Worm (Caenorhabditis elegans) whole organism, young adult: ENCODE data around the gene lin-9.

Experiments
- B0019.2 ChIP-seq: fragments of 200-800 bp; sonication (Bioruptor generic); conservative IDR thresholded peaks from 2 replicates; pipeline ENCODE4 v1.3.6; 2022; ENCODE audit warnings: missing genetic modification reagents, missing genetic modification characterization, missing compliant biosample characterization
- B0261.1 ChIP-seq: sonication (generic microtip); optimal IDR thresholded peaks from 2 replicates; lab custom pipeline; 2016; ENCODE audit warnings: mild to moderate bottlenecking, missing genetic modification characterization, moderate library complexity, missing compliant biosample characterization
- C06A6.2 ChIP-seq: fragments of 200-800 bp; sonication (Bioruptor generic); conservative IDR thresholded peaks from 2 replicates; pipeline ENCODE4 v1.3.6; 2022; ENCODE audit warnings: missing genetic modification characterization, missing compliant biosample characterization
- F22D6.2 ChIP-seq: sonication (generic microtip); optimal IDR thresholded peaks from 2 replicates; lab custom pipeline; 2016; ENCODE audit warnings: mild to moderate bottlenecking, missing genetic modification characterization, missing compliant biosample characterization
- F49E8.2 ChIP-seq: sonication (generic microtip); optimal IDR thresholded peaks from 3 replicates; lab custom pipeline; 2017; ENCODE audit warnings: missing genetic modification characterization, mild to moderate bottlenecking, missing compliant biosample characterization, antibody characterized with exemption, moderate library complexity; ENCODE audit not compliant: insufficient read depth
- K11D2.4 ChIP-seq: fragments of 200-800 bp; sonication (Bioruptor generic); IDR thresholded peaks from 2 replicates; pipeline ENCODE4 v1.3.6; 2022; ENCODE audit warnings: missing genetic modification reagents, missing genetic modification characterization, missing compliant biosample characterization
- T26A5.8 ChIP-seq: sonication (generic microtip); optimal IDR thresholded peaks from 2 replicates; lab custom pipeline; 2016; ENCODE audit warnings: missing genetic modification characterization, missing compliant biosample characterization
- Y79H2A.3 ChIP-seq: fragments of 200-800 bp; sonication (Bioruptor generic); conservative IDR thresholded peaks from 2 replicates; pipeline ENCODE4 v1.3.6; 2022; ENCODE audit warnings: missing genetic modification reagents, missing genetic modification characterization, missing compliant biosample characterization
- ama-1 ChIP-seq, 3 experiments: fragments of 150-350 bp in 1 of 3; sonication (generic microtip) in 2 of 3; optimal IDR thresholded peaks; 2 replicates each; lab custom pipeline; 2014 to 2018; ENCODE audit warnings: missing biosample characterization in 2 of 3, missing genetic modification characterization in 2 of 3, missing genetic modification reagents in 2 of 3
- athp-1 ChIP-seq: sonication (generic microtip); optimal IDR thresholded peaks from 2 replicates; lab custom pipeline; 2017; ENCODE audit warnings: mild to moderate bottlenecking, missing genetic modification characterization, missing compliant biosample characterization
- attf-6 ChIP-seq: fragments of 200-800 bp; sonication (Bioruptor generic); IDR thresholded peaks from 2 replicates; pipeline ENCODE4 v1.3.6; 2022; ENCODE audit warnings: missing genetic modification reagents, missing genetic modification characterization, missing compliant biosample characterization
- bed-2 ChIP-seq: fragments of 200-800 bp; sonication (Bioruptor generic); IDR thresholded peaks from 2 replicates; pipeline ENCODE4 v1.3.6; 2022; ENCODE audit warnings: missing genetic modification reagents, missing genetic modification characterization, missing compliant biosample characterization
- cebp-1 ChIP-seq, 2 experiments: fragments of 200-800 bp in 1 of 2; sonication (Bioruptor generic) in 1 of 2; sonication (generic microtip) in 1 of 2; IDR thresholded peaks in 1 of 2; optimal IDR thresholded peaks in 1 of 2; 2 replicates each; pipeline versions ENCODE4 v1.3.6 to Lab custom; 2017 to 2022; ENCODE audit warnings: missing compliant biosample characterization in 2 of 2, missing genetic modification characterization in 2 of 2, mild to moderate bottlenecking in 1 of 2, missing genetic modification reagents in 1 of 2, moderate library complexity in 1 of 2
- cebp-2 ChIP-seq: fragments of 200-800 bp; sonication (Bioruptor generic); IDR thresholded peaks from 2 replicates; pipeline ENCODE4 v1.3.6; 2022; ENCODE audit warnings: missing genetic modification characterization, missing compliant biosample characterization
- ceh-27 ChIP-seq: fragments of 200-800 bp; sonication (Bioruptor generic); optimal IDR thresholded peaks from 2 replicates; lab custom pipeline; 2018; ENCODE audit warnings: mild to moderate bottlenecking, missing genetic modification characterization, moderate library complexity, missing compliant biosample characterization
- ceh-79 ChIP-seq: sonication (generic microtip); optimal IDR thresholded peaks from 2 replicates; lab custom pipeline; 2017; ENCODE audit warnings: mild to moderate bottlenecking, missing genetic modification characterization, missing compliant biosample characterization
- chd-7 ChIP-seq: sonication (generic microtip); optimal IDR thresholded peaks from 2 replicates; lab custom pipeline; 2016; ENCODE audit warnings: mild to moderate bottlenecking, missing genetic modification characterization, moderate library complexity, missing compliant biosample characterization
- die-1 ChIP-seq: sonication (generic microtip); optimal IDR thresholded peaks from 2 replicates; lab custom pipeline; 2016; ENCODE audit warnings: missing genotype, mild to moderate bottlenecking, missing genetic modification characterization, missing compliant biosample characterization
- dpl-1 ChIP-seq: fragments of 150-350 bp; optimal IDR thresholded peaks from 2 replicates; lab custom pipeline; 2014; ENCODE audit warnings: missing biosample characterization, missing genetic modification reagents, missing genetic modification characterization
- ets-4 ChIP-seq: fragments of 200-800 bp; sonication (Bioruptor generic); optimal IDR thresholded peaks from 2 replicates; lab custom pipeline; 2018; ENCODE audit warnings: mild to moderate bottlenecking, missing genetic modification characterization, missing compliant biosample characterization
- gei-17 ChIP-seq: fragments of 200-800 bp; sonication (Bioruptor generic); optimal IDR thresholded peaks from 2 replicates; lab custom pipeline; 2018; ENCODE audit warnings: mild to moderate bottlenecking, missing genetic modification characterization, missing compliant biosample characterization
- him-1 ChIP-seq: sonication (generic microtip); optimal IDR thresholded peaks from 2 replicates; lab custom pipeline; 2016; ENCODE audit warnings: missing genotype, missing genetic modification reagents, missing genetic modification characterization, missing compliant biosample characterization
- hlh-26 ChIP-seq: fragments of 200-800 bp; sonication (Bioruptor generic); conservative IDR thresholded peaks from 2 replicates; pipeline ENCODE4 v1.3.6; 2022; ENCODE audit warnings: missing genetic modification reagents, missing genetic modification characterization, missing compliant biosample characterization
- lin-35 ChIP-seq, 3 experiments: fragments of 150-350 bp in 2 of 3; sonication (generic microtip) in 1 of 3; optimal IDR thresholded peaks; 2 replicates each; lab custom pipeline; 2014 to 2018; ENCODE audit warnings: missing biosample characterization in 3 of 3, missing genetic modification characterization in 3 of 3, missing genetic modification reagents in 3 of 3
- lin-54 ChIP-seq: fragments of 200-800 bp; sonication (Bioruptor generic); optimal IDR thresholded peaks from 2 replicates; lab custom pipeline; 2018; ENCODE audit warnings: mild to moderate bottlenecking, missing genetic modification characterization, missing compliant biosample characterization
- madf-3 ChIP-seq: fragments of 200-800 bp; sonication (Bioruptor generic); IDR thresholded peaks from 2 replicates; pipeline ENCODE4 v1.3.6; 2022; ENCODE audit warnings: missing genetic modification reagents, missing genetic modification characterization, missing compliant biosample characterization
- madf-8 ChIP-seq: fragments of 200-800 bp; sonication (Bioruptor generic); conservative IDR thresholded peaks from 2 replicates; pipeline ENCODE4 v1.3.6; 2022; ENCODE audit warnings: missing genetic modification reagents, missing genetic modification characterization, missing compliant biosample characterization
- nhr-90 ChIP-seq: sonication (generic microtip); optimal IDR thresholded peaks from 2 replicates; lab custom pipeline; 2016; ENCODE audit warnings: missing genotype, mild to moderate bottlenecking, missing genetic modification characterization, missing compliant biosample characterization
- rcor-1 ChIP-seq: fragments of 200-800 bp; sonication (Bioruptor generic); IDR thresholded peaks from 2 replicates; pipeline ENCODE4 v1.3.6; 2022; ENCODE audit warnings: missing genetic modification reagents, missing genetic modification characterization, missing compliant biosample characterization
- rec-8 ChIP-seq, 2 experiments: sonication (generic microtip); optimal IDR thresholded peaks; 2 replicates each; lab custom pipeline; 2016; ENCODE audit warnings: mild to moderate bottlenecking in 2 of 2, missing genetic modification characterization in 2 of 2, missing genetic modification reagents in 2 of 2, missing genotype in 2 of 2, missing biosample characterization in 1 of 2, missing compliant biosample characterization in 1 of 2, moderate library complexity in 1 of 2
- snpc-1.1 ChIP-seq: sonication (generic microtip); optimal IDR thresholded peaks from 2 replicates; lab custom pipeline; 2017; ENCODE audit warnings: missing genetic modification characterization, mild to moderate bottlenecking, missing compliant biosample characterization, antibody characterized with exemption, moderate library complexity, missing genotype, missing genetic modification reagents; ENCODE audit not compliant: insufficient read depth
- snpc-1.3 ChIP-seq: sonication (generic microtip); optimal IDR thresholded peaks from 2 replicates; lab custom pipeline; 2017; ENCODE audit warnings: missing genetic modification characterization, mild to moderate bottlenecking, missing compliant biosample characterization, antibody characterized with exemption, moderate library complexity, missing genotype, missing genetic modification reagents; ENCODE audit not compliant: insufficient read depth
- snpc-3.4 ChIP-seq: sonication (generic microtip); optimal IDR thresholded peaks from 2 replicates; lab custom pipeline; 2017; ENCODE audit warnings: missing genetic modification characterization, mild to moderate bottlenecking, missing compliant biosample characterization, antibody characterized with exemption, moderate library complexity, missing genotype, missing genetic modification reagents
- snpc-4 ChIP-seq, 5 experiments: fragments of 150-350 bp in 1 of 5; sonication (generic microtip) in 4 of 5; optimal IDR thresholded peaks; 2 replicates each; lab custom pipeline; 2014 to 2018; ENCODE audit warnings: missing genetic modification characterization in 5 of 5, missing biosample characterization in 3 of 5, antibody characterized with exemption in 2 of 5, mild to moderate bottlenecking in 2 of 5, missing compliant biosample characterization in 2 of 5, missing genotype in 2 of 5, moderate library complexity in 2 of 5, missing genetic modification reagents in 1 of 5
- somi-1 ChIP-seq: fragments of 200-800 bp; sonication (Bioruptor generic); optimal IDR thresholded peaks from 2 replicates; lab custom pipeline; 2018; ENCODE audit warnings: mild to moderate bottlenecking, missing genetic modification characterization, missing compliant biosample characterization
- sptf-2 ChIP-seq: fragments of 200-800 bp; sonication (Bioruptor generic); optimal IDR thresholded peaks from 2 replicates; lab custom pipeline; 2018; ENCODE audit warnings: mild to moderate bottlenecking, missing genetic modification characterization, missing compliant biosample characterization
- tbp1 ChIP-seq: fragments of 200-800 bp; sonication (Bioruptor generic); optimal IDR thresholded peaks from 2 replicates; lab custom pipeline; 2018; ENCODE audit warnings: mild to moderate bottlenecking, missing genetic modification characterization, missing compliant biosample characterization
- tlf-1 ChIP-seq: fragments of 200-800 bp; sonication (Bioruptor generic); optimal IDR thresholded peaks from 2 replicates; lab custom pipeline; 2018; ENCODE audit warnings: mild to moderate bottlenecking, missing genetic modification characterization, missing compliant biosample characterization
- unc-130 ChIP-seq: sonication (generic microtip); optimal IDR thresholded peaks from 2 replicates; lab custom pipeline; 2016; ENCODE audit warnings: missing genetic modification reagents, missing genetic modification characterization, missing compliant biosample characterization

lin-9 gene

ce11 chrIII:8887184-8887801 lies 16.6 kb downstream of the lin-9 start, which contains the start of gene famh-136 (continued):
- peak in 2 of 3 experiments; percentile 9 to 83 for TF ChIP-seq lin-35 (GFP tag; optimal IDR thresholded peaks at IDR 0.05; lab: Kevin White, UChicago)
- peak; percentile 12 for TF ChIP-seq him-1
- peak; percentile 13 for TF ChIP-seq die-1 (tag; lab: Kevin White, UChicago)
- TF ChIP-seq ama-1 (optimal IDR thresholded peaks at IDR 0.05; lab: Kevin White, UChicago): no peak
- TF ChIP-seq ama-1 (GFP tag; optimal IDR thresholded peaks at IDR 0.05; lab: Kevin White, UChicago): no peak
- no peak for TF ChIP-seq B0261.1
- TF ChIP-seq rcor-1 (GFP tag; lab: Robert Waterston, UW): peak; percentile 72
- TF ChIP-seq cebp-2 (GFP tag; lab: Robert Waterston, UW): 0 out of 2 replicates have a peak, but pooled peaks have one; percentile 21
- no peak for TF ChIP-seq bed-2
- peak; percentile 24 for TF ChIP-seq snpc-3.4 (tag; lab: Kevin White, UChicago)
- TF ChIP-seq K11D2.4: peak; percentile 87
- peak; percentile 66 for TF ChIP-seq tbp1 (GFP tag; lab: Kevin White, UChicago)
- TF ChIP-seq unc-130 (GFP tag; lab: Kevin White, UChicago): peak; percentile 4
- 0 out of 2 replicates have a peak, but pooled peaks have one; percentile 20 for TF ChIP-seq C06A6.2 (GFP tag; lab: Robert Waterston, UW)
- TF ChIP-seq somi-1 (GFP tag; lab: Kevin White, UChicago): peak; percentile 66
- TF ChIP-seq madf-8 (GFP tag; lab: Robert Waterston, UW): peak; percentile 67
- TF ChIP-seq tlf-1 (GFP tag; lab: Kevin White, UChicago): peak; percentile 77
- peak; percentile 20 for TF ChIP-seq ceh-27
- peak; percentile 27 for TF ChIP-seq snpc-1.3 (tag; lab: Kevin White, UChicago)
- TF ChIP-seq cebp-1 (GFP tag; IDR thresholded peaks at IDR 0.05; lab: Robert Waterston, UW): peak; percentile 36; the same call in 1 of the 2 replicates
- peak; percentile 90 for TF ChIP-seq cebp-1 (tag; optimal IDR thresholded peaks at IDR 0.05; lab: Kevin White, UChicago)
- no peak for TF ChIP-seq F49E8.2 (tag; lab: Kevin White, UChicago)
- TF ChIP-seq attf-6 (GFP tag; lab: Robert Waterston, UW): no peak
- no peak for TF ChIP-seq Y79H2A.3 (GFP tag; lab: Robert Waterston, UW)
- no peak for TF ChIP-seq chd-7 (tag; lab: Kevin White, UChicago)
- peak; percentile 62 for TF ChIP-seq dpl-1 (GFP tag; lab: Kevin White, UChicago)
- no peak for TF ChIP-seq ets-4 (GFP tag; lab: Kevin White, UChicago)
- TF ChIP-seq snpc-1.1 (tag; lab: Kevin White, UChicago): peak; percentile 51
- TF ChIP-seq B0019.2 (GFP tag; lab: Robert Waterston, UW): peak; percentile 48; the same call in 1 of the 2 replicates
- peak; percentile 67 for TF ChIP-seq F22D6.2 (tag; lab: Kevin White, UChicago)
- TF ChIP-seq lin-54: peak; percentile 86
- TF ChIP-seq athp-1 (tag; lab: Kevin White, UChicago): peak; percentile 12

- TF ChIP-seq cebp-1 (GFP tag; IDR thresholded peaks at IDR 0.05; lab: Robert Waterston, UW): no peak
- peak; percentile 70 for TF ChIP-seq cebp-1 (tag; optimal IDR thresholded peaks at IDR 0.05; lab: Kevin White, UChicago)
- TF ChIP-seq madf-3: no peak
Measured at ce11 chrIII:8886309-8886708, 17.6 kb downstream of the lin-9 start.

DNA sequence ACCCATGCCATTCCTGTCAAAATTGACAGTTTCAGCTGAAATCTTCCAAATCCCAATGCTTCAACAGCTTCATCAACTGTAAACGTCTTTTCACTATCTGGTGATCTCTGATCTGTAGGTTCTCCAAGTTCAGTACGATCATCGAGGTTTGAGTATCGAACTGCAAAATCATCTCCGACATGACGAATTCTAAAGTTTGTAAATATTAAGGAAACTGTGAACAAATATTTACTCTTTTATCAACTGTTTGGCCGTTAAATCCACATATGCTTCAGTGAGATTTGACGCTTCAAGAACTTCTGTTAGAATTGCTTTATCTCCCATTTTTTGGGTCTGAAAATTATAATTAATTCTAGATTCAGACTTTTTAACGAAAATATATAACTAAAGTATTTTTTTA lies 18.8 kb downstream of the lin-9 start, which contains the start of gene svop-1:
TSS of gene svop-1 (minus strand) at position 339 of the 400 bp plus-strand sequence.
- TF ChIP-seq gei-17 (GFP tag; lab: Kevin White, UChicago) (no peak), F22D6.2 (tag; lab: Kevin White, UChicago) (no peak), ceh-79 (tag; lab: Kevin White, UChicago) (no peak), ets-4 (GFP tag; lab: Kevin White, UChicago) (no peak), hlh-26 (GFP tag; lab: Robert Waterston, UW) (no peak), snpc-4 (GFP tag; optimal IDR thresholded peaks at IDR 0.05; lab: Kevin White, UChicago) (no peak), snpc-4 (tag; optimal IDR thresholded peaks at IDR 0.05; lab: Kevin White, UChicago) (no peak), ceh-27 (no peak), nhr-90 (no peak), sptf-2 (GFP tag; lab: Kevin White, UChicago) (no peak), rec-8 (tag; optimal IDR thresholded peaks at IDR 0.05; lab: Kevin White, UChicago) (no peak), T26A5.8 (tag; lab: Kevin White, UChicago) (no peak)
